Worm (Caenorhabditis elegans) whole organism, early embryonic: ENCODE measurements around the gene F21G4.1.

ENCODE experiments used
- F13C5.2 ChIP-seq: sonication (generic microtip); optimal IDR thresholded peaks from 2 replicates; lab custom pipeline; 2017; ENCODE audit warnings: mild to moderate bottlenecking, missing genetic modification characterization, inconsistent platforms, missing compliant biosample characterization
- aly-1 ChIP-seq: sonication (generic microtip); optimal IDR thresholded peaks from 2 replicates; lab custom pipeline; 2016; ENCODE audit warnings: missing genetic modification characterization, missing compliant biosample characterization

DNA sequence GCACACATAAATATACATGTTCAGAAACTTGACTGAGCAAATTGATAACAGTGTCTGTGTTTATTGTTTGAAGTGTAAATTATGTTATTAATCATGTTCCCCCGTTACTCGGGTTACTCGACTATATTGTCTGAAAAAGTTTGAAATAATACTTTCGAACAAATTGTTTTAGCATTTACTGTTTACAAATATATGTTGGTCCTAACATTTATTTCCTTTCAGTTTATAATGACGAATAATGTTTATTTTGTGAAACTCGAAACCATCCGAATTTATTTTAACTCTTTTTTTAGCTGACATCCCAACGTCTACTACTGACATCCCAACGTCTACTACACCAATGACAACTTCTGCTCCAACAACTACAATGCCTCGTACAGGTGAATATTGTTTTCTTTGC is 23.3 kb downstream of the F21G4.1 start, which contains the start of gene R07B1.7:
- no peak for TF ChIP-seq aly-1 (tag; lab: Kevin White, UChicago)
- TF ChIP-seq F13C5.2: no peak
